Fruit fly (Drosophila melanogaster) whole organism, embryonic: ENCODE data around the gene Obp99c.

ENCODE experiments used
- Ada2b ChIP-seq: fragments of 200-800 bp; sonication (Bioruptor generic); IDR thresholded peaks from 2 replicates; pipeline ENCODE4 v1.3.6; 2022; ENCODE audit warnings: missing biosample characterization, missing genetic modification characterization
- Adf1 ChIP-seq: fragments of 200-800 bp; sonication (Bioruptor generic); IDR thresholded peaks from 2 replicates; pipeline ENCODE4 v1.3.6; 2022; ENCODE audit warnings: missing biosample characterization, missing genetic modification characterization
- CG10543 ChIP-seq: fragments of 200-800 bp; sonication (Bioruptor generic); optimal IDR thresholded peaks from 3 replicates; lab custom pipeline; 2017; ENCODE audit warnings: missing biosample characterization, mild to moderate bottlenecking, missing genetic modification characterization, moderate library complexity
- CG10654 ChIP-seq: fragments of 200-800 bp; sonication (Bioruptor generic); optimal IDR thresholded peaks from 2 replicates; lab custom pipeline; 2016; ENCODE audit warnings: missing biosample characterization, missing genetic modification characterization
- CG11456 ChIP-seq: fragments of 200-800 bp; sonication (Bioruptor generic); IDR thresholded peaks from 3 replicates; pipeline ENCODE4 v1.3.6; 2022; ENCODE audit warnings: missing biosample characterization, missing genetic modification characterization
- CG16863 ChIP-seq: fragments of 200-800 bp; sonication (Bioruptor generic); optimal IDR thresholded peaks from 3 replicates; lab custom pipeline; 2016; ENCODE audit warnings: missing biosample characterization, missing genetic modification characterization
- CG18599 ChIP-seq: fragments of 200-800 bp; sonication (Bioruptor generic); optimal IDR thresholded peaks from 3 replicates; lab custom pipeline; 2017; ENCODE audit warnings: missing biosample characterization, missing genetic modification characterization, mild to moderate bottlenecking, moderate library complexity, missing genetic modification reagents
- CG18619 ChIP-seq: fragments of 200-800 bp; sonication (Bioruptor generic); optimal IDR thresholded peaks from 3 replicates; lab custom pipeline; 2017; ENCODE audit warnings: missing biosample characterization, mild to moderate bottlenecking, missing genetic modification characterization
- CG2875 ChIP-seq: fragments of 200-800 bp; sonication (Bioruptor generic); optimal IDR thresholded peaks from 2 replicates; lab custom pipeline; 2017; ENCODE audit warnings: missing biosample characterization, mild to moderate bottlenecking, missing genetic modification characterization, missing genetic modification reagents
- CG2889 ChIP-seq: fragments of 200-800 bp; sonication (Bioruptor generic); IDR thresholded peaks from 3 replicates; pipeline ENCODE4 v1.3.6; 2022; ENCODE audit warnings: missing biosample characterization, missing genetic modification characterization
- CG3065 ChIP-seq: fragments of 200-800 bp; sonication (Bioruptor generic); optimal IDR thresholded peaks from 2 replicates; lab custom pipeline; 2016; ENCODE audit warnings: missing biosample characterization, missing genetic modification characterization
- CG32532 ChIP-seq: fragments of 200-800 bp; sonication (Bioruptor generic); IDR thresholded peaks from 2 replicates; pipeline ENCODE4 v1.3.6; 2022; ENCODE audit warnings: missing biosample characterization, missing genetic modification characterization
- CG34376 ChIP-seq: fragments of 200-800 bp; sonication (Bioruptor generic); optimal IDR thresholded peaks from 2 replicates; lab custom pipeline; 2018; ENCODE audit warnings: missing biosample characterization, mild to moderate bottlenecking, missing genetic modification characterization
- CG3838 ChIP-seq: fragments of 200-800 bp; sonication (Bioruptor generic); optimal IDR thresholded peaks from 3 replicates; lab custom pipeline; 2016; ENCODE audit warnings: missing biosample characterization, missing genetic modification characterization
- CG4730 ChIP-seq: fragments of 200-800 bp; sonication (Bioruptor generic); IDR thresholded peaks from 2 replicates; pipeline ENCODE4 v1.3.6; 2022; ENCODE audit warnings: missing biosample characterization, missing genetic modification characterization
- CG5180 ChIP-seq: fragments of 200-800 bp; sonication (Bioruptor generic); optimal IDR thresholded peaks from 3 replicates; lab custom pipeline; 2017; ENCODE audit warnings: missing biosample characterization, missing genetic modification characterization, mild to moderate bottlenecking, moderate library complexity, missing genetic modification reagents
- CG6272 ChIP-seq: fragments of 200-800 bp; sonication (Bioruptor generic); IDR thresholded peaks from 2 replicates; pipeline ENCODE4 v1.3.6; 2022; ENCODE audit warnings: missing biosample characterization, missing genetic modification characterization
- CG6689 ChIP-seq: fragments of 200-800 bp; sonication (Bioruptor generic); IDR thresholded peaks from 2 replicates; pipeline ENCODE4 v1.3.6; 2022; ENCODE audit warnings: missing biosample characterization, missing genetic modification characterization
- CG9609 ChIP-seq: fragments of 200-800 bp; sonication (Bioruptor generic); optimal IDR thresholded peaks from 3 replicates; lab custom pipeline; 2016; ENCODE audit warnings: missing biosample characterization, missing genetic modification characterization
- CG9932 ChIP-seq: fragments of 200-800 bp; sonication (Bioruptor generic); IDR thresholded peaks from 2 replicates; pipeline ENCODE4 v1.3.6; 2022; ENCODE audit warnings: missing biosample characterization, missing genetic modification characterization
- CHES-1-like ChIP-seq: fragments of 200-800 bp; sonication (Bioruptor generic); optimal IDR thresholded peaks from 2 replicates; lab custom pipeline; 2016; ENCODE audit warnings: missing biosample characterization, missing genetic modification characterization
- Deaf1 ChIP-seq: fragments of 200-800 bp; optimal IDR thresholded peaks from 3 replicates; lab custom pipeline; 2019; ENCODE audit warnings: missing biosample characterization, mild to moderate bottlenecking, missing genetic modification characterization, moderate library complexity
- Dp ChIP-seq: fragments of 200-800 bp; sonication (Bioruptor generic); optimal IDR thresholded peaks from 2 replicates; lab custom pipeline; 2018; ENCODE audit warnings: missing biosample characterization, mild to moderate bottlenecking, missing genetic modification characterization, moderate library complexity
- Drgx ChIP-seq: fragments of 200-800 bp; sonication (Bioruptor generic); IDR thresholded peaks from 2 replicates; pipeline ENCODE4 v1.3.6; 2022; ENCODE audit warnings: missing biosample characterization, missing genetic modification characterization
- E2f1 ChIP-seq: fragments of 200-800 bp; sonication (Bioruptor generic); IDR thresholded peaks from 2 replicates; pipeline ENCODE4 v1.3.6; 2022; ENCODE audit warnings: missing biosample characterization, missing genetic modification characterization
- Ets65A ChIP-seq: fragments of 200-800 bp; sonication (Bioruptor generic); peaks from one replicate; lab custom pipeline; 2016; ENCODE audit warnings: missing biosample characterization, missing genetic modification characterization
- Gsc ChIP-seq: fragments of 200-800 bp; sonication (Bioruptor generic); IDR thresholded peaks from 2 replicates; pipeline ENCODE4 v1.3.6; 2022; ENCODE audit warnings: missing biosample characterization, missing genetic modification characterization
- Gug ChIP-seq: fragments of 200-800 bp; sonication (Bioruptor generic); IDR thresholded peaks from 4 replicates; pipeline ENCODE4 v1.3.6; 2022; ENCODE audit warnings: missing biosample characterization, missing genetic modification characterization
- HLHmδ ChIP-seq: fragments of 200-800 bp; sonication (Bioruptor generic); optimal IDR thresholded peaks from 2 replicates; lab custom pipeline; 2018; ENCODE audit warnings: missing biosample characterization, mild to moderate bottlenecking, missing genetic modification characterization, moderate library complexity
- Jarid2 ChIP-seq: fragments of 200-800 bp; sonication (Bioruptor generic); optimal IDR thresholded peaks from 3 replicates; lab custom pipeline; 2017; ENCODE audit warnings: mild to moderate bottlenecking, missing biosample characterization, missing genetic modification reagents, missing genetic modification characterization
- Med ChIP-seq: fragments of 200-800 bp; sonication (Bioruptor generic); peaks from one replicate; lab custom pipeline; 2016; ENCODE audit warnings: missing biosample characterization, missing genetic modification characterization, mild to moderate bottlenecking, inconsistent platforms, moderate library complexity
- Opbp ChIP-seq: fragments of 200-800 bp; sonication (Bioruptor generic); IDR thresholded peaks from 3 replicates; pipeline ENCODE4 v1.3.6; 2022; ENCODE audit warnings: missing biosample characterization, missing genetic modification characterization; ENCODE audit not compliant: partially characterized antibody
- Rx ChIP-seq: fragments of 200-800 bp; sonication (Bioruptor generic); IDR thresholded peaks from 2 replicates; pipeline ENCODE4 v1.3.6; 2022; ENCODE audit warnings: missing biosample characterization, missing genetic modification characterization
- Xrp1 ChIP-seq: fragments of 200-800 bp; sonication (Bioruptor generic); IDR thresholded peaks from 2 replicates; pipeline ENCODE4 v1.3.6; 2022; ENCODE audit warnings: missing biosample characterization, missing genetic modification characterization
- abd-A ChIP-seq: fragments of 200-800 bp; sonication (Bioruptor generic); optimal IDR thresholded peaks from 3 replicates; lab custom pipeline; 2019; ENCODE audit warnings: missing biosample characterization, mild to moderate bottlenecking, missing genetic modification characterization, moderate library complexity
- cg ChIP-seq: fragments of 200-800 bp; sonication (Bioruptor generic); optimal IDR thresholded peaks from 3 replicates; lab custom pipeline; 2019; ENCODE audit warnings: missing biosample characterization, mild to moderate bottlenecking, missing genetic modification characterization, moderate library complexity
- chinmo ChIP-seq: fragments of 200-800 bp; sonication (Bioruptor generic); IDR thresholded peaks from 4 replicates; pipeline ENCODE4 v1.3.6; 2022; ENCODE audit warnings: missing biosample characterization, missing genetic modification characterization; ENCODE audit not compliant: partially characterized antibody
- mirr ChIP-seq: fragments of 200-800 bp; sonication (Bioruptor generic); optimal IDR thresholded peaks from 3 replicates; lab custom pipeline; 2018; ENCODE audit warnings: missing biosample characterization, mild to moderate bottlenecking, missing genetic modification characterization
- peb ChIP-seq: fragments of 200-800 bp; sonication (Bioruptor generic); IDR thresholded peaks from 2 replicates; pipeline ENCODE4 v1.3.6; 2022; ENCODE audit warnings: missing biosample characterization, missing genetic modification characterization
- prd ChIP-seq, 3 experiments: fragments of >200 bp in 2 of 3; fragments of 200-800 bp in 1 of 3; sonication (Bioruptor generic) in 1 of 3; optimal IDR thresholded peaks in 2 of 3; IDR thresholded peaks in 1 of 3; 2 replicates in 2 of 3; 3 replicates in 1 of 3; pipeline versions ENCODE4 v1.3.6 to Lab custom; 2017 to 2022; ENCODE audit warnings: missing biosample characterization in 1 of 3, missing genetic modification characterization in 1 of 3
- row ChIP-seq: fragments of 200-800 bp; sonication (Bioruptor generic); IDR thresholded peaks from 3 replicates; pipeline ENCODE4 v1.3.6; 2022; ENCODE audit warnings: missing biosample characterization, missing genetic modification characterization
- scrt ChIP-seq: fragments of 200-800 bp; sonication (Bioruptor generic); optimal IDR thresholded peaks from 2 replicates; lab custom pipeline; 2018; ENCODE audit warnings: missing biosample characterization, mild to moderate bottlenecking, missing genetic modification characterization, moderate library complexity
- sim ChIP-seq: fragments of 200-800 bp; sonication (Bioruptor generic); IDR thresholded peaks from 2 replicates; pipeline ENCODE4 v1.3.6; 2022; ENCODE audit warnings: missing biosample characterization, missing genetic modification characterization
- sisA ChIP-seq: fragments of 200-800 bp; sonication (Bioruptor generic); IDR thresholded peaks from 2 replicates; pipeline ENCODE4 v1.3.6; 2022; ENCODE audit warnings: missing biosample characterization, missing genetic modification characterization
- vvl ChIP-seq: fragments of 200-800 bp; sonication (Bioruptor generic); IDR thresholded peaks from 2 replicates; pipeline ENCODE4 v1.3.6; 2022; ENCODE audit warnings: missing biosample characterization, missing genetic modification characterization
- zfh1 ChIP-seq: fragments of 200-800 bp; sonication (Bioruptor generic); IDR thresholded peaks from 3 replicates; pipeline ENCODE4 v1.3.6; 2022; ENCODE audit warnings: missing biosample characterization, missing genetic modification characterization

Gene Obp99c

DNA sequence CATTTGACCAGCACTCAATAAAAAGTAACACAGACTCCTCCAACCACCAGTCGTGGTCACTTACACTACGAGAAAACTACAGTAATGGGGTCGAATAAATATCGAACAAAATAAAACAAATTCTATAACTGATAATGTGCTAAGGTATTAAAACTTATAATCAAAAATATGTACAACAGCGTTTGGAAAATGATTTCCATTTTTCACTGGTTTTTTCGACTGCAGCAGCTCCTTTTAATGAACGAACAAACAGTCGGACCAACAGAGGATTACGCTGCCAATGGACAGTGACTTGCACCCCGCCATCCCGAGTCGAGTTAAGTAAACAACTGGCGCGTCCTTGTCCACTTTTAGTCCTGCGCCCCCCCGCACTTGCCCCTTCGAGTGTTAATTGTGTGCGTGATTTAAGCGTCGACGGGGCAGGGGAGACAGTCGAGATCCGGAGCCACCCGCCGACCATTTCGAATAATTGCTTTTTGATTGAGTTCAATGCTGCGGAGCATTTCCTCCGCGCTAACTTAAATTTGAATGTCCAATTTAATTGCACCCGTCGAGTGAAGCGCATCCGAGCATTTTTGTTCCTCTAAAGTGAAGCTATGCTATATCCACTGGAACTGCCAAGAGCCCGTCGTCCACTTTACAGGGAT, 24.8 kb downstream of the Obp99c start, which contains the start of gene ppk21:
TSS of gene ppk21 (plus strand) at position 597 of the 647 bp plus-strand sequence.
- TF ChIP-seq row (GFP tag; lab: Robert Waterston, UW) (peak; percentile 27; the same call in 1 of the 3 replicates), Gsc (GFP tag; lab: Robert Waterston, UW) (no peak), CG9932 (no peak), CG2889 (GFP tag; lab: Robert Waterston, UW) (no peak), CHES-1-like (GFP tag; lab: Kevin White, UChicago) (no peak), Ada2b (0 out of 2 replicates have a peak, but pooled peaks have one; percentile 24), CG3838 (GFP tag; lab: Kevin White, UChicago) (no peak), Xrp1 (GFP tag; lab: Robert Waterston, UW) (peak; percentile 46; the same call in 1 of the 2 replicates), chinmo (GFP tag; lab: Robert Waterston, UW) (no peak), peb (GFP tag; lab: Robert Waterston, UW) (no peak), Gug (no peak), vvl (0 out of 2 replicates have a peak, but pooled peaks have one; percentile 23), CG16863 (GFP tag; lab: Kevin White, UChicago) (no peak), CG6272 (no peak), CG11456 (GFP tag; lab: Robert Waterston, UW) (0 out of 3 replicates have a peak, but pooled peaks have one; percentile 24), Med (peak; percentile 54), CG6689 (GFP tag; lab: Robert Waterston, UW) (0 out of 2 replicates have a peak, but pooled peaks have one; percentile 11), prd (optimal IDR thresholded peaks at IDR 0.05; lab: Kevin White, UChicago) (no peak), prd (GFP tag; IDR thresholded peaks at IDR 0.05; lab: Robert Waterston, UW) (peak; percentile 7; the same call in 1 of the 3 replicates), Ets65A (GFP tag; lab: Kevin White, UChicago) (peak; percentile 91), CG3065 (GFP tag; lab: Kevin White, UChicago) (no peak), CG4730 (GFP tag; lab: Robert Waterston, UW) (no peak), sisA (GFP tag; lab: Robert Waterston, UW) (peak; percentile 35; the same call in 1 of the 2 replicates), sim (GFP tag; lab: Robert Waterston, UW) (no peak), CG10654 (GFP tag; lab: Kevin White, UChicago) (no peak), zfh1 (GFP tag; lab: Robert Waterston, UW) (peak; percentile 50; the same call in 1 of the 3 replicates)

DNA sequence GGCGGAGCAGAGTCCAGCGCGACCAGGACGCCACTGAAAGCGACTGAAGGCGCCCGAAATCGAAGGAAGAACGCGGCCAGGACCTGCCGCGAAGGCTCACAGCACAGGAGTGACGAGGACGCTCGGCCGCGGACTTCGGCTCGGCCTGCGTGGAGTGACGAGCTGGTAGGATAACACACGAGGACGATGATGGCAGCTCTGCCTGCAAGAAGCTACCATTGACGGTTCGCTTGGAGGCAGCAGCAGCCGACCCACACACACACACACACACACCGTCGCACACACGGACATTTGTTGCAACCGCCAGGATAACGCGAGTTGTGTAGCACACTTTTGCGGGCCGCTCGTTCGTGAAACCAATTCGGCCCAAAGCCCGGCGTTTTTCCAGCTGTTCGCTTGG, 29.2 kb downstream of the Obp99c start, which contains the start of gene Dop1R2:
TSS of gene Dop1R2 (minus strand) at position 35 of the 400 bp plus-strand sequence.
- TF ChIP-seq CG32532 (0 out of 2 replicates have a peak, but pooled peaks have one; percentile 20), CG34376 (GFP tag; lab: Kevin White, UChicago) (no peak), Dp (GFP tag; lab: Kevin White, UChicago) (peak; percentile 18), E2f1 (GFP tag; lab: Robert Waterston, UW) (peak; percentile 23; the same call in 1 of the 2 replicates), HLHmδ (GFP tag; lab: Kevin White, UChicago) (no peak), Med (peak; percentile 13), CG2875 (GFP tag; lab: Kevin White, UChicago) (no peak), CG11456 (GFP tag; lab: Robert Waterston, UW) (0 out of 3 replicates have a peak, but pooled peaks have one; percentile 20), Deaf1 (tag; lab: Kevin White, UChicago) (peak; percentile 96), CG5180 (GFP tag; lab: Kevin White, UChicago) (peak; percentile 59), Adf1 (GFP tag; lab: Robert Waterston, UW) (peak; percentile 34; the same call in 1 of the 2 replicates), Jarid2 (GFP tag; lab: Kevin White, UChicago) (peak; percentile 0), mirr (no peak), Drgx (GFP tag; lab: Robert Waterston, UW) (no peak), abd-A (peak; percentile 45), chinmo (GFP tag; lab: Robert Waterston, UW) (0 out of 4 replicates have a peak, but pooled peaks have one; percentile 21), CG10543 (GFP tag; lab: Kevin White, UChicago) (peak; percentile 8), CG9609 (GFP tag; lab: Kevin White, UChicago) (no peak), cg (GFP tag; lab: Kevin White, UChicago) (peak; percentile 25), CG18599 (GFP tag; lab: Kevin White, UChicago) (peak; percentile 1), CG18619 (GFP tag; lab: Kevin White, UChicago) (no peak), scrt (GFP tag; lab: Kevin White, UChicago) (peak; percentile 41), CG9932 (peak; percentile 43), Rx (GFP tag; lab: Robert Waterston, UW) (no peak), Opbp (no peak)
